Worm (Caenorhabditis elegans) whole organism, mixed stage, embryonic: Measurements from ENCODE around the gene daf-19.

ENCODE experiments used
- elt-3 ChIP-seq: fragments of 150-350 bp; optimal IDR thresholded peaks from 2 replicates; lab custom pipeline; 2014; ENCODE audit warnings: missing biosample characterization, missing genetic modification characterization
- nhr-12 ChIP-seq: fragments of 150-350 bp; optimal IDR thresholded peaks from 2 replicates; lab custom pipeline; 2014; ENCODE audit warnings: missing biosample characterization, missing genetic modification characterization
- nhr-28 ChIP-seq: fragments of 150-350 bp; optimal IDR thresholded peaks from 2 replicates; lab custom pipeline; 2014; ENCODE audit warnings: missing biosample characterization, missing genetic modification characterization
- sptf-1 ChIP-seq: sonication (generic microtip); optimal IDR thresholded peaks from 2 replicates; lab custom pipeline; 2017; ENCODE audit warnings: mild to moderate bottlenecking, missing genetic modification characterization, moderate library complexity, missing compliant biosample characterization

DNA sequence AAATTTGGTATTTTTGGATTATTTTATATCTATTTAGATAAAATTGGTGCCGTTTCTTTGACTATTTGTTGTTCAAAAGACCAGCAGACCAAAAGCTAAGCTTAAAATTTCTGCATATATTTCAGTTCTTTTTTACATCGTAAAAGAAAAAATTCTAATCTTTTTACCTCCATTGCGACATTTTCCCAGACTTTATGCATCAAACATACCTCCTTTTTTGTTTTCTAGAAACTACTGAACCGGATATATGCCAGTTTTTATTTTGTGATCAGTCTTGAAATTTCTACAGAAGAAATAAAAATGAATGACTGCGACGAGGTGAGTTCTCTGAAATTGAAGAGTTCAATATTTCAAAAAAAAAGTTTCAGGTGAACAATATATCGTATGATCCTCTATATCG lies 25.5 kb upstream of the daf-19 start, which contains the start of gene srb-6:
- TF ChIP-seq sptf-1 (tag; lab: Kevin White, UChicago), result no peak
- TF ChIP-seq nhr-28, result no peak
- TF ChIP-seq nhr-12, result no peak
- no peak for TF ChIP-seq elt-3 (tag; lab: Kevin White, UChicago)
